Fruit fly (Drosophila melanogaster) whole organism: ENCODE data around the gene eIF3g1.

Experiments
- CG8478 ChIP-seq: fragments of >200 bp; optimal IDR thresholded peaks from 2 replicates; lab custom pipeline; 2018; ENCODE audit warnings: inconsistent platforms
- Dll ChIP-seq: fragments of >200 bp; optimal IDR thresholded peaks from 2 replicates; lab custom pipeline; 2017
- EcR ChIP-seq, 2 experiments: fragments of >200 bp; optimal IDR thresholded peaks; 2 replicates each; lab custom pipeline; 2017; ENCODE audit warnings: missing biosample characterization in 2 of 2, missing genetic modification characterization in 2 of 2, missing genetic modification reagents in 2 of 2
- pan ChIP-seq: fragments of >200 bp; optimal IDR thresholded peaks from 2 replicates; lab custom pipeline; 2017
- psq ChIP-seq: fragments of >200 bp; optimal IDR thresholded peaks from 2 replicates; lab custom pipeline; 2017
- usp ChIP-seq: fragments of >200 bp; optimal IDR thresholded peaks from 2 replicates; lab custom pipeline; 2017; ENCODE audit warnings: missing biosample characterization, missing genetic modification characterization, mixed read lengths

The eIF3g1 gene

dm6 chrX:2625009-2625408 lies 14.9 kb upstream of the eIF3g1 start:
- TF ChIP-seq CG8478 (lab: Kevin White, UChicago) (no peak), usp (GFP tag; lab: Kevin White, UChicago) (no peak), Dll (lab: Kevin White, UChicago) (no peak), pan (lab: Kevin White, UChicago) (no peak), psq (lab: Kevin White, UChicago) (no peak), EcR (GFP tag; optimal IDR thresholded peaks at IDR 0.05; lab: Kevin White, UChicago) (no peak)

- TF ChIP-seq pan (lab: Kevin White, UChicago) (no peak), Dll (lab: Kevin White, UChicago) (no peak), usp (GFP tag; lab: Kevin White, UChicago) (no peak)
Observed at dm6 chrX:2624525-2625006, 14.4 kb upstream of the eIF3g1 start, which contains the start of the genes brv3 and Pi4KIIIalpha. TSS of gene brv3 (minus strand) at chrX:2624575. TSS of gene Pi4KIIIalpha (plus strand) at chrX:2624804.

DNA sequence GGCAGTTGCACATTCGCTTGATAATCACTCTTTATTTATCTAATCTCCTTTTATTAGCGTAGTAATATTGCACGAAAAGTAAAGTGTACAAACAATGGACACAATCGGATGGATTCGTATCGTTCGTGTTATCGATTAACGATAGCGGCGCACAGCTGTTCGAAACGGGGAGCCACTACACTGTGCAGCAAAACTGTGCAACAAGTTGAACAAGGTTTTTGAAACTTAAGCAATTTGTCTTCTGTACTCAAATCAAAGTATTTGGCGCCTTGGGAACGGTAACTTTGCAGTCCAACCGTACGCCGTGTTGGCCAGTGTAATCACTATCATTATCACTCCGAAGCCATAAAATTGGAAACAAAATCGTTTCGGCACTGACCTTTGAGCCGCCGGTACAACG lies 9.5 kb upstream of the eIF3g1 start, which contains the start of the genes Tsp3A and Seipin:
Gene Tsp3A, minus strand, starts transcription at position 88 of the 400 bp plus-strand sequence.
Gene Seipin, plus strand, starts transcription at position 149 of the 400 bp plus-strand sequence.
- TF ChIP-seq Dll (lab: Kevin White, UChicago): no peak
- TF ChIP-seq CG8478 (lab: Kevin White, UChicago): no peak
- no peak for TF ChIP-seq usp (GFP tag; lab: Kevin White, UChicago)
- no peak for TF ChIP-seq EcR (GFP tag; optimal IDR thresholded peaks at IDR 0.05; lab: Kevin White, UChicago)

DNA sequence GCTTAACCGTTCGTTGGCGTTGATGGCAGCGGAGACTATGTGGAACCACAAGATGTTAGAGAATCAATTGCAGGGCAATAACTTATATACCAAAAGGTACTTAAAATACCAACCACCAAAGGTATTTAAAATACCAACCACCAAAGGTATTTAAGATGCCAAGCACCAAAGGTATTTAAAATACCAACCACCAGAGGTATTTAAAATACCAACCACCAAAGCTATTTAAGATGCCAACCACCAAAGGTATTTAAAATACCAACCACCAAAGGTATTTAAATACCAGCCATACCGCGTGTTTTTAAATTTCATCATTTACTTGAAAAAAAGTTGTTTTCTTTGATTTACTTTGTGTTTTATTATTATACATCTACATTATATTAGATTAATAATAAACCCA lies 7.3 kb upstream of the eIF3g1 start:
- TF ChIP-seq pan (lab: Kevin White, UChicago) (no peak), Dll (lab: Kevin White, UChicago) (no peak), CG8478 (lab: Kevin White, UChicago) (no peak), psq (lab: Kevin White, UChicago) (no peak), EcR (GFP tag; optimal IDR thresholded peaks at IDR 0.05; lab: Kevin White, UChicago) (no peak), usp (GFP tag; lab: Kevin White, UChicago) (no peak)

DNA sequence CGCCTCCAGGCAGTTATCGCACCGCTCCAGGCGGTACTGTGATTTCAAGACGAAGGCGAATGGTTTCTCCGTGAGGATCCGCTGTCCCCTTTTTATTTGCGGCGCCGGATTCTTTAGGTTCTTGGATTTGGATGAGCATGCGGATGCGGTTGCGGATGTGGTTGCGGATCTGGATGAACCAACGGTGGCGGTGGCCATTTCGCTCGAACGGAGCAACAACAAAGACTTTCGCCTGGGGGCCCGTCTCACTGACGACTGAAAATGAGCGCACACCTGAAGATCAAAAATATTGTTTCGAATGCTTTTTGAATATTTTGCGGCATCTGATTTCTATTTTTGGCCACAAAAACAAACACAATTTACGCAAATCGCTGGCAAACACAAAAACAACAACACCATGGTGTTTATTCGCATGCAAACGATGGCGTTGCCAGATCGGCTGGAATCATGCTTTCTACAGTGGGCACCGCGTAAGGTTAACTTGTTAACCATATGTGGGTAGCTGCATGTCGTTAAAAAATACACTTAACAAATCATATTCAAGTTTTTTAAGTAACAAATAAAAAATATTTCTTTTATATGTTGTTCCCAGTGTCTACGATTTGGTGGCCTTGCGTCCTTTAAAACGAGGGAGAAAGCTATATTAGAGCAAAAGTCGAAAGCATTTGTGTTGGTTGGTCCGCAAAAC lies 1.5 kb downstream of the eIF3g1 start, which contains the start of gene Smyd3:
Gene Smyd3, minus strand, starts transcription at position 407 of the 688 bp plus-strand sequence.
- TF ChIP-seq CG8478 (lab: Kevin White, UChicago) (no peak), Dll (lab: Kevin White, UChicago) (no peak), psq (lab: Kevin White, UChicago) (no peak), usp (GFP tag; lab: Kevin White, UChicago) (no peak), pan (lab: Kevin White, UChicago) (no peak), EcR (GFP tag; optimal IDR thresholded peaks at IDR 0.05; lab: Kevin White, UChicago) (no peak)

dm6 chrX:2603851-2604505 lies 6.2 kb downstream of the eIF3g1 start, which contains the start of the genes Klp3A and Zw10:
TSS of gene Klp3A (minus strand) at chrX:2604052.
TSS of gene Zw10 (plus strand) at chrX:2604197.
- no peak for TF ChIP-seq psq (lab: Kevin White, UChicago)
- TF ChIP-seq CG8478 (lab: Kevin White, UChicago): no peak
- no peak for TF ChIP-seq usp (GFP tag; lab: Kevin White, UChicago)
- TF ChIP-seq pan (lab: Kevin White, UChicago): no peak
- TF ChIP-seq EcR (GFP tag; optimal IDR thresholded peaks at IDR 0.05; lab: Kevin White, UChicago): no peak
- TF ChIP-seq Dll (lab: Kevin White, UChicago): no peak

DNA sequence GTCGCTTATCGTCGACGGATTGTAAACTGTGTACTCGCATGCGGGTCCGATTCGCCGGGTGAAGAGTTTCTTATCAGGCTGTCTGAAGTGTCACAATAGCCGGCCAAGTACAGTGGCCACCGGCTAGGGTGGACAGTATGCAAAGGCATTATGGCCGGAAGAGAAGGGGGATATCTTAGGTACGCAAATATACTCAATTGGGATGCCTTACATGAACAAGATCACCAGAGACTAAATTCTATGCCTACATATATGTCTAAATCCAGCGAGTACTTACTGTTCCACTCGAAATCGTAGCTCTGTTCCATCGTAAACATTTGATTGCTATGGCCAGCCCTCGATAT lies 16.4 kb downstream of the eIF3g1 start:
- no peak for TF ChIP-seq usp (GFP tag; lab: Kevin White, UChicago)
- no peak for TF ChIP-seq Dll (lab: Kevin White, UChicago)
- TF ChIP-seq EcR (GFP tag; optimal IDR thresholded peaks at IDR 0.05; lab: Kevin White, UChicago): no peak
- TF ChIP-seq CG8478 (lab: Kevin White, UChicago): no peak
- no peak for TF ChIP-seq psq (lab: Kevin White, UChicago)

dm6 chrX:2593094-2593752 lies 16.9 kb downstream of the eIF3g1 start:
- no peak for TF ChIP-seq Dll (lab: Kevin White, UChicago)
- TF ChIP-seq EcR (GFP tag; optimal IDR thresholded peaks at IDR 0.05; lab: Kevin White, UChicago): no peak
- TF ChIP-seq usp (GFP tag; lab: Kevin White, UChicago): no peak
- TF ChIP-seq psq (lab: Kevin White, UChicago): no peak
- TF ChIP-seq CG8478 (lab: Kevin White, UChicago): no peak
- TF ChIP-seq pan (lab: Kevin White, UChicago): no peak

DNA sequence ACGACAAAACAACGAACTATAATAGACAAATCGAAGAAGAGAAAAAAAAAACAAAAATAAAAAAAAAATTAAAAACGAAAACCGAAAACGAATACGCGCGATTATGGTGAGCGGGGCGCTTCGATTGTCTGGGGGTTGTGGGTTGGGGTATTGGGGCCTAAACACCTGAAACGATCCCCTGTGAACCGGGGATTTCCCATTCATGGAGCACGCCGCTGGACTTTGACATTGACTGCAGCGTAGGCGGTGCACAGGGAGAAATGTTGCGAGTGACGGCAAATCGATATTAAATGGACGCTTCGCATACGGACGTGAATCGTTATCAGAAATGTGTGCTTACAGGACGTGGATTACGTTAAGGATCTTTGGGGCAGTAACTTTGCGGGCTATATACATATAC lies 17.9 kb downstream of the eIF3g1 start:
- TF ChIP-seq Dll (lab: Kevin White, UChicago) (no peak), EcR (GFP tag; optimal IDR thresholded peaks at IDR 0.05; lab: Kevin White, UChicago) (no peak), CG8478 (lab: Kevin White, UChicago) (no peak), pan (lab: Kevin White, UChicago) (no peak), usp (GFP tag; lab: Kevin White, UChicago) (no peak), psq (lab: Kevin White, UChicago) (no peak)

dm6 chrX:2591315-2591999 lies 18.7 kb downstream of the eIF3g1 start:
- TF ChIP-seq EcR (GFP tag; optimal IDR thresholded peaks at IDR 0.05; lab: Kevin White, UChicago) (no peak), psq (lab: Kevin White, UChicago) (no peak), Dll (lab: Kevin White, UChicago) (no peak), CG8478 (lab: Kevin White, UChicago) (no peak), pan (lab: Kevin White, UChicago) (no peak), usp (GFP tag; lab: Kevin White, UChicago) (no peak)
